Fruit fly (Drosophila melanogaster) whole organism, embryonic: ENCODE data around the gene CRAT.
A peak's percentile ranks its signal among the peaks of the same experiment; 100 is the strongest.

ENCODE experiments used
- Aef1 ChIP-seq: fragments of 200-800 bp; sonication (Bioruptor generic); IDR thresholded peaks from 3 replicates; pipeline ENCODE4 v1.3.6; 2022; ENCODE audit warnings: missing biosample characterization, missing genetic modification characterization
- Bteb2 ChIP-seq: fragments of 200-800 bp; sonication (Bioruptor generic); optimal IDR thresholded peaks from 2 replicates; lab custom pipeline; 2016; ENCODE audit warnings: missing biosample characterization, missing genetic modification characterization
- CG11504 ChIP-seq: fragments of 200-800 bp; sonication (Bioruptor generic); optimal IDR thresholded peaks from 3 replicates; lab custom pipeline; 2019; ENCODE audit warnings: missing biosample characterization, mild to moderate bottlenecking, missing genetic modification characterization, moderate library complexity
- CG12071 ChIP-seq: fragments of 200-800 bp; sonication (Bioruptor generic); optimal IDR thresholded peaks from 3 replicates; lab custom pipeline; 2018; ENCODE audit warnings: missing biosample characterization, mild to moderate bottlenecking, missing genetic modification characterization
- CG12299 ChIP-seq: fragments of 200-800 bp; sonication (Bioruptor generic); optimal IDR thresholded peaks from 2 replicates; lab custom pipeline; 2018; ENCODE audit warnings: missing biosample characterization, mild to moderate bottlenecking, missing genetic modification characterization
- CG13123 ChIP-seq: fragments of 200-800 bp; sonication (Bioruptor generic); optimal IDR thresholded peaks from 2 replicates; lab custom pipeline; 2016; ENCODE audit warnings: missing biosample characterization, missing genetic modification characterization
- CG13287 ChIP-seq: fragments of 200-800 bp; sonication (Bioruptor generic); IDR thresholded peaks from 2 replicates; pipeline ENCODE4 v1.3.6; 2022; ENCODE audit warnings: missing biosample characterization, missing genetic modification characterization; ENCODE audit not compliant: partially characterized antibody
- CG15696 ChIP-seq: fragments of 200-800 bp; sonication (Bioruptor generic); optimal IDR thresholded peaks from 2 replicates; lab custom pipeline; 2019; ENCODE audit warnings: missing biosample characterization, mild to moderate bottlenecking, missing genetic modification characterization, moderate library complexity
- CG1602 ChIP-seq: fragments of 200-800 bp; sonication (Bioruptor generic); optimal IDR thresholded peaks from 3 replicates; lab custom pipeline; 2016; ENCODE audit warnings: missing biosample characterization, missing genetic modification characterization
- CG1603 ChIP-seq: fragments of 200-800 bp; sonication (Bioruptor generic); optimal IDR thresholded peaks from 2 replicates; lab custom pipeline; 2019; ENCODE audit warnings: missing biosample characterization, mild to moderate bottlenecking, missing genetic modification characterization, moderate library complexity
- CG17186 ChIP-seq: fragments of 200-800 bp; sonication (Bioruptor generic); optimal IDR thresholded peaks from 3 replicates; lab custom pipeline; 2017; ENCODE audit warnings: missing biosample characterization, missing genetic modification reagents, missing genetic modification characterization
- CG17802 ChIP-seq: fragments of 200-800 bp; sonication (Bioruptor generic); optimal IDR thresholded peaks from 2 replicates; lab custom pipeline; 2018; ENCODE audit warnings: missing biosample characterization, mild to moderate bottlenecking, missing genetic modification characterization, moderate library complexity
- CG1792 ChIP-seq: fragments of 200-800 bp; sonication (Bioruptor generic); optimal IDR thresholded peaks from 2 replicates; lab custom pipeline; 2016; ENCODE audit warnings: missing biosample characterization, missing genetic modification characterization
- CG30020 ChIP-seq: fragments of 200-800 bp; optimal IDR thresholded peaks from 2 replicates; lab custom pipeline; 2019; ENCODE audit warnings: missing biosample characterization, mild to moderate bottlenecking, missing genetic modification characterization, moderate library complexity
- CG31388 ChIP-seq: fragments of 200-800 bp; sonication (Bioruptor generic); optimal IDR thresholded peaks from 2 replicates; lab custom pipeline; 2016; ENCODE audit warnings: missing biosample characterization, missing genetic modification characterization
- CG4360 ChIP-seq: fragments of 200-800 bp; sonication (Bioruptor generic); IDR thresholded peaks from 2 replicates; pipeline ENCODE4 v1.3.6; 2022; ENCODE audit warnings: missing biosample characterization, missing genetic modification characterization
- CG4820 ChIP-seq: fragments of 200-800 bp; sonication (Bioruptor generic); optimal IDR thresholded peaks from 3 replicates; lab custom pipeline; 2016; ENCODE audit warnings: missing biosample characterization, missing genetic modification characterization
- CG6683 ChIP-seq: fragments of 200-800 bp; sonication (Bioruptor generic); optimal IDR thresholded peaks from 2 replicates; lab custom pipeline; 2017; ENCODE audit warnings: missing biosample characterization, mild to moderate bottlenecking, missing genetic modification characterization, missing genetic modification reagents
- CG9932 ChIP-seq: fragments of 200-800 bp; sonication (Bioruptor generic); IDR thresholded peaks from 2 replicates; pipeline ENCODE4 v1.3.6; 2022; ENCODE audit warnings: missing biosample characterization, missing genetic modification characterization
- D ChIP-seq, 2 experiments: fragments of 200-800 bp in 1 of 2; fragments of >200 bp in 1 of 2; sonication (Bioruptor generic) in 1 of 2; optimal IDR thresholded peaks; 2 replicates in 1 of 2; 3 replicates in 1 of 2; lab custom pipeline; 2017; ENCODE audit warnings: mild to moderate bottlenecking in 1 of 2, missing biosample characterization in 1 of 2, missing genetic modification characterization in 1 of 2, missing genetic modification reagents in 1 of 2
- Dbx ChIP-seq: fragments of 200-800 bp; sonication (Bioruptor generic); IDR thresholded peaks from 3 replicates; pipeline ENCODE4 v1.3.6; 2022; ENCODE audit warnings: missing biosample characterization, missing genetic modification characterization
- Dref ChIP-seq: fragments of 200-800 bp; sonication (Bioruptor generic); IDR thresholded peaks from 2 replicates; pipeline ENCODE4 v1.3.6; 2022; ENCODE audit warnings: missing biosample characterization, missing genetic modification characterization
- Hr51 ChIP-seq, 2 experiments: fragments of 200-800 bp; sonication (Bioruptor generic); optimal IDR thresholded peaks; 2 replicates in 1 of 2; 3 replicates in 1 of 2; lab custom pipeline; 2016 to 2018; ENCODE audit warnings: missing biosample characterization in 2 of 2, missing genetic modification characterization in 2 of 2, mild to moderate bottlenecking in 1 of 2, moderate library complexity in 1 of 2
- Max ChIP-seq: fragments of 200-800 bp; sonication (Bioruptor generic); optimal IDR thresholded peaks from 2 replicates; lab custom pipeline; 2016; ENCODE audit warnings: missing biosample characterization, mild to moderate bottlenecking, missing genetic modification characterization
- Mrtf ChIP-seq: fragments of 200-800 bp; sonication (Bioruptor generic); IDR thresholded peaks from 3 replicates; pipeline ENCODE4 v1.3.6; 2022; ENCODE audit warnings: missing biosample characterization, missing genetic modification characterization
- Nf-YC ChIP-seq: fragments of 200-800 bp; optimal IDR thresholded peaks from 3 replicates; lab custom pipeline; 2019; ENCODE audit warnings: missing biosample characterization, mild to moderate bottlenecking, missing genetic modification characterization, moderate library complexity
- Stat92E ChIP-seq, 3 experiments: fragments of >200 bp in 2 of 3; fragments of 200-800 bp in 1 of 3; sonication (Bioruptor generic) in 1 of 3; optimal IDR thresholded peaks; 2 replicates each; lab custom pipeline; 2017 to 2019; ENCODE audit warnings: missing biosample characterization in 3 of 3, missing genetic modification characterization in 3 of 3, mild to moderate bottlenecking in 1 of 3, moderate library complexity in 1 of 3
- al ChIP-seq: fragments of 200-800 bp; sonication (Bioruptor generic); IDR thresholded peaks from 2 replicates; pipeline ENCODE4 v1.3.6; 2022; ENCODE audit warnings: missing biosample characterization, missing genetic modification characterization
- cad ChIP-seq: fragments of >200 bp; optimal IDR thresholded peaks from 2 replicates; lab custom pipeline; 2017; ENCODE audit warnings: missing biosample characterization, missing genetic modification characterization
- caup ChIP-seq: fragments of 200-800 bp; sonication (Bioruptor generic); optimal IDR thresholded peaks from 3 replicates; lab custom pipeline; 2017; ENCODE audit warnings: missing biosample characterization, mild to moderate bottlenecking, missing genetic modification characterization, moderate library complexity; ENCODE audit not compliant: severe bottlenecking
- cg ChIP-seq: fragments of 200-800 bp; sonication (Bioruptor generic); optimal IDR thresholded peaks from 3 replicates; lab custom pipeline; 2019; ENCODE audit warnings: missing biosample characterization, mild to moderate bottlenecking, missing genetic modification characterization, moderate library complexity
- cwo ChIP-seq: fragments of 200-800 bp; sonication (Bioruptor generic); optimal IDR thresholded peaks from 3 replicates; lab custom pipeline; 2017; ENCODE audit warnings: missing biosample characterization, missing genetic modification characterization, mild to moderate bottlenecking, moderate library complexity, missing genetic modification reagents
- dati ChIP-seq: fragments of 200-800 bp; sonication (Bioruptor generic); IDR thresholded peaks from 2 replicates; pipeline ENCODE4 v1.3.6; 2022; ENCODE audit warnings: missing biosample characterization, missing genetic modification characterization
- dmrt11E ChIP-seq: fragments of 200-800 bp; sonication (Bioruptor generic); optimal IDR thresholded peaks from 3 replicates; lab custom pipeline; 2018; ENCODE audit warnings: missing biosample characterization, mild to moderate bottlenecking, missing genetic modification characterization, moderate library complexity
- exex ChIP-seq: fragments of 200-800 bp; sonication (Bioruptor generic); optimal IDR thresholded peaks from 4 replicates; lab custom pipeline; 2018; ENCODE audit warnings: missing biosample characterization, mild to moderate bottlenecking, missing genetic modification characterization, moderate library complexity
- eyg ChIP-seq: fragments of 200-800 bp; sonication (Bioruptor generic); optimal IDR thresholded peaks from 3 replicates; lab custom pipeline; 2016; ENCODE audit warnings: missing biosample characterization, missing genetic modification characterization
- gce ChIP-seq: fragments of 200-800 bp; sonication (Bioruptor generic); IDR thresholded peaks from 3 replicates; pipeline ENCODE4 v1.3.6; 2022; ENCODE audit warnings: missing biosample characterization, missing genetic modification characterization
- grn ChIP-seq: fragments of 200-800 bp; sonication (Bioruptor generic); optimal IDR thresholded peaks from 3 replicates; lab custom pipeline; 2017; ENCODE audit warnings: missing biosample characterization, missing genetic modification characterization
- jumu ChIP-seq: fragments of 200-800 bp; sonication (Bioruptor generic); optimal IDR thresholded peaks from 3 replicates; lab custom pipeline; 2016; ENCODE audit warnings: missing biosample characterization, missing genetic modification characterization
- nerfin-1 ChIP-seq: fragments of 200-800 bp; sonication (Bioruptor generic); optimal IDR thresholded peaks from 3 replicates; lab custom pipeline; 2019; ENCODE audit warnings: missing biosample characterization, mild to moderate bottlenecking, missing genetic modification characterization, moderate library complexity
- nmo ChIP-seq: fragments of 200-800 bp; sonication (Bioruptor generic); optimal IDR thresholded peaks from 2 replicates; lab custom pipeline; 2018; ENCODE audit warnings: missing biosample characterization, mild to moderate bottlenecking, missing genetic modification characterization, moderate library complexity
- onecut ChIP-seq: fragments of 200-800 bp; sonication (Bioruptor generic); IDR thresholded peaks from 2 replicates; pipeline ENCODE4 v1.3.6; 2022; ENCODE audit warnings: missing biosample characterization, missing genetic modification characterization
- pita ChIP-seq: fragments of 200-800 bp; sonication (Bioruptor generic); optimal IDR thresholded peaks from 2 replicates; lab custom pipeline; 2017; ENCODE audit warnings: missing biosample characterization, mild to moderate bottlenecking, missing genetic modification characterization
- prd ChIP-seq, 3 experiments: fragments of >200 bp in 2 of 3; fragments of 200-800 bp in 1 of 3; sonication (Bioruptor generic) in 1 of 3; optimal IDR thresholded peaks in 2 of 3; IDR thresholded peaks in 1 of 3; 2 replicates in 2 of 3; 3 replicates in 1 of 3; pipeline versions ENCODE4 v1.3.6 to Lab custom; 2017 to 2022; ENCODE audit warnings: missing biosample characterization in 1 of 3, missing genetic modification characterization in 1 of 3
- ranshi ChIP-seq: fragments of 200-800 bp; sonication (Bioruptor generic); IDR thresholded peaks from 2 replicates; pipeline ENCODE4 v1.3.6; 2022; ENCODE audit warnings: missing biosample characterization, missing genetic modification characterization
- sob ChIP-seq: fragments of 200-800 bp; sonication (Bioruptor generic); IDR thresholded peaks from 2 replicates; pipeline ENCODE4 v1.3.6; 2022; ENCODE audit warnings: missing biosample characterization, missing genetic modification characterization
- vfl ChIP-seq: fragments of 200-800 bp; sonication (Bioruptor generic); optimal IDR thresholded peaks from 2 replicates; lab custom pipeline; 2016; ENCODE audit warnings: missing biosample characterization, missing genetic modification characterization
- vnd ChIP-seq: fragments of 200-800 bp; sonication (Bioruptor generic); IDR thresholded peaks from 3 replicates; pipeline ENCODE4 v1.3.6; 2022; ENCODE audit warnings: missing biosample characterization, missing genetic modification characterization; ENCODE audit not compliant: partially characterized antibody
- vvl ChIP-seq: fragments of 200-800 bp; sonication (Bioruptor generic); IDR thresholded peaks from 2 replicates; pipeline ENCODE4 v1.3.6; 2022; ENCODE audit warnings: missing biosample characterization, missing genetic modification characterization

CRAT gene

DNA sequence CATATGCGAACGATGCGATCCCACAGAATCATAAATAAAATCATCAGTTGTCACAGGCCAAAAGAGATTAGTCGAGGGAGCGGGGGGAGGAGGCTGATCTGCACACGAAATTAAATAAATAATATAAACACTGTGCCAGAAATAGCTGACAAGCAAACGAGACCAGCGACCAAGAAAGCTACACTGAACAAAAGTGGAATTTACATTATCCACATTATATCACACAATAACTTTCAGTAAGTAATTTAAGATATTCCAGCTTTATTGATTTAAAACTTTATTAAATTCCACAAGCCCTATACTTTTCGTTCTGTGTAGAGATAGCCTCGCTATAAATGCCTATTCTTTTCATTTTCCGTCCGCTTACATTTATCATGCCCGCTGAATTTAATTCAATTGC, 28.3 kb upstream of the CRAT start (continued):
- TF ChIP-seq vnd (GFP tag; lab: Robert Waterston, UW) = no peak
- no peak for TF ChIP-seq grn (GFP tag; lab: Kevin White, UChicago)
- no peak for TF ChIP-seq CG6683 (GFP tag; lab: Kevin White, UChicago)
- no peak for TF ChIP-seq Stat92E (GFP tag; optimal IDR thresholded peaks at IDR 0.05; lab: Kevin White, UChicago)
- TF ChIP-seq dati (GFP tag; lab: Robert Waterston, UW) = peak; percentile 78
- TF ChIP-seq vfl (GFP tag; lab: Kevin White, UChicago) = no peak
- TF ChIP-seq Dref (GFP tag; lab: Robert Waterston, UW) = no peak
- peak; percentile 41 for TF ChIP-seq Nf-YC
- TF ChIP-seq CG11504 = peak; percentile 83
- TF ChIP-seq onecut (GFP tag; lab: Robert Waterston, UW) = peak; percentile 69
- TF ChIP-seq CG4820 = peak; percentile 73
- peak; percentile 35 for TF ChIP-seq nerfin-1 (tag; lab: Kevin White, UChicago)
- TF ChIP-seq Max (GFP tag; lab: Kevin White, UChicago) = peak; percentile 60
- TF ChIP-seq CG1602 = peak; percentile 72
- TF ChIP-seq CG9932 (GFP tag; lab: Robert Waterston, UW) = peak; percentile 81
- peak; percentile 87 for TF ChIP-seq cwo (GFP tag; lab: Kevin White, UChicago)
- TF ChIP-seq dmrt11E (tag; lab: Kevin White, UChicago) = peak; percentile 67
- TF ChIP-seq CG17802 (tag; lab: Kevin White, UChicago) = peak; percentile 22
- TF ChIP-seq CG12071 (GFP tag; lab: Kevin White, UChicago) = peak; percentile 57
- TF ChIP-seq CG13123 (GFP tag; lab: Kevin White, UChicago) = peak; percentile 50
- peak; percentile 72 for TF ChIP-seq caup
- no peak for TF ChIP-seq CG13287 (GFP tag; lab: Robert Waterston, UW)
- no peak for TF ChIP-seq cg (GFP tag; lab: Kevin White, UChicago)
- TF ChIP-seq nmo (GFP tag; lab: Kevin White, UChicago) = peak; percentile 83
- TF ChIP-seq Bteb2 (GFP tag; lab: Kevin White, UChicago) = peak; percentile 36
- no peak for TF ChIP-seq cad (GFP tag; lab: Kevin White, UChicago)
- TF ChIP-seq Mrtf = no peak; the same call in none of the 3 replicates
- peak; percentile 94 for TF ChIP-seq vvl (GFP tag; lab: Robert Waterston, UW)
- TF ChIP-seq CG31388 (GFP tag; lab: Kevin White, UChicago) = no peak
- no peak for TF ChIP-seq pita (GFP tag; lab: Kevin White, UChicago)
- no peak for TF ChIP-seq exex (tag; lab: Kevin White, UChicago)
- TF ChIP-seq eyg (GFP tag; lab: Kevin White, UChicago) = peak; percentile 28
- peak; percentile 88 for TF ChIP-seq sob
- TF ChIP-seq CG1603 = peak; percentile 71
- TF ChIP-seq CG12299 (tag; lab: Kevin White, UChicago) = peak; percentile 58
- peak; percentile 66 for TF ChIP-seq jumu (GFP tag; lab: Kevin White, UChicago)
- peak; percentile 83 for TF ChIP-seq Aef1
- peak; percentile 28 for TF ChIP-seq CG1792 (GFP tag; lab: Kevin White, UChicago)
- peak; percentile 86 for TF ChIP-seq ranshi (GFP tag; lab: Robert Waterston, UW)
- TF ChIP-seq CG15696 = peak; percentile 35
- no peak; the same call in 1 of the 3 replicates for TF ChIP-seq Dbx (GFP tag; lab: Robert Waterston, UW)
- peak; percentile 89 for TF ChIP-seq gce (GFP tag; lab: Robert Waterston, UW)
- no peak for TF ChIP-seq D (optimal IDR thresholded peaks at IDR 0.05; lab: Kevin White, UChicago)
- peak; percentile 72 for TF ChIP-seq D (GFP tag; optimal IDR thresholded peaks at IDR 0.05; lab: Kevin White, UChicago)
- TF ChIP-seq prd (optimal IDR thresholded peaks at IDR 0.05; lab: Kevin White, UChicago) = no peak
- TF ChIP-seq prd (GFP tag; IDR thresholded peaks at IDR 0.05; lab: Robert Waterston, UW) = peak; percentile 90
- no peak for TF ChIP-seq CG17186 (GFP tag; lab: Kevin White, UChicago)
- peak; percentile 86 for TF ChIP-seq al
- no peak for TF ChIP-seq CG4360 (GFP tag; lab: Robert Waterston, UW)
- peak; percentile 55 to 84 for TF ChIP-seq Hr51 (GFP tag; optimal IDR thresholded peaks at IDR 0.05; lab: Kevin White, UChicago)
- peak; percentile 1 for TF ChIP-seq CG30020 (tag; lab: Kevin White, UChicago)
